Worm (Caenorhabditis elegans): ENCODE data around the gene F44A6.4.

DNA sequence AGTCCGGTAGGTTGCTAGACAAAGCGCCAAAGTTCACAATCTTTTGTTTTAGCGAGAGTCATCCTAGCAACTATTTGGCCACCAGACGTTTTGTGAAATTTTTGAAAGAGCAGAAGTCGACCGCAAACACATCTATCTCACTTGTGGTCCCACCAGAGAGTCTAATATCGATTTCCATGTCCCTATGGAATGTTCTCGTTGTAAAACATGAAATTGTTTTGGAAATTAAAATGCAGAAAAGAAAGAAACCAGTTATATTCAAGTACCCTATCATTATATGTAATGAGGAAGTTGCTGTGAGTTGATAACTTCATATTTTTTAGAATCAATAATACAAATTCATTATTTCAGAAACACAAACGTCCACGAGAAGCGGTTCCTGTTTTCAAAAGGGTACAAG lies 30.6 kb downstream of the F44A6.4 start:
- no peak for TF ChIP-seq unc-62 (GFP tag; optimal IDR thresholded peaks at IDR 0.05)
- no peak for TF ChIP-seq sea-2 (GFP tag; optimal IDR thresholded peaks at IDR 0.05)
- TF ChIP-seq lin-15B (tag; optimal IDR thresholded peaks at IDR 0.05), result no peak
- TF ChIP-seq ama-1 (optimal IDR thresholded peaks at IDR 0.05), result no peak
- TF ChIP-seq snpc-4 (tag; optimal IDR thresholded peaks at IDR 0.05), result no peak
- no peak for TF ChIP-seq nhr-77 (tag; optimal IDR thresholded peaks at IDR 0.05)
- TF ChIP-seq tbx-2 (tag; optimal IDR thresholded peaks at IDR 0.05), result no peak
- TF ChIP-seq ceh-16 (tag; optimal IDR thresholded peaks at IDR 0.05), result no peak
- no peak for TF ChIP-seq nfya-1 (tag; optimal IDR thresholded peaks at IDR 0.05; ENCODE audit: insufficient read depth)
- TF ChIP-seq fos-1 (tag; optimal IDR thresholded peaks at IDR 0.05), result no peak
- no peak for TF ChIP-seq elt-1 (tag; optimal IDR thresholded peaks at IDR 0.05)
- no peak for TF ChIP-seq nhr-23 (tag; optimal IDR thresholded peaks at IDR 0.05)
